Fruit fly (Drosophila melanogaster): ENCODE measurements around the gene CG13806.

Gene CG13806

DNA sequence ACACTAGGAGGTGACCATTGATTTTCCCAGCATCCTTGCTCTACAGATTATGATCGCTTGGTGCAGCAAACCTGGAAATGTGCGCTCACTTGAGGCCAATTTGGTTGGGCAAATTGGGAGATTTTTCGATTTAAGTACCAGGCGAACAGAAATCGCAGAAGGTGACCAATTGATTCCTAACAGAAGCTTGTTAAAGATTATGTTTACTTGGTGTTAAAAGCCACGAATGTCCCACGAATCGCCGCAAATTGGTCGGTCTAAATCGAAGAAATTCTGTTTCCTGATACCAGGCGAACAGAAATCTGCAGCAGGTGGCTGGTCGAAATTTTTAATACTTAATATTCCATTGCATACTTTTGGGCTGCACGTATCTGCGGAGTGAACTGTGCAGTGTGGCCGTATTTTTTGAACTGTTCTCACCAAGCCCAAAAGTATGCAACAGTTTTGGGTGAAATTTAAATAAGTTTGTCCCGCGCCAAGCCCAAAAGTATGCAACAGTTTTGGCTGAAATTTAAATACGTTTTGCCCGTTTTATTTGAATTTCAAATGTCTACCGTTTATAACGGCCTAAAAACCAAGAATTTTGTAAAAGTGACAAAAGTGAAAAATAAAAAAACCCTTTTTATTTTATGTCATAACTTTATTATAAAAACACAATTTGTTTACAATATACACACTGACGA, 22.2 kb upstream of the CG13806 start, which contains the start of gene CG32301 (continued):
- TF ChIP-seq seq (GFP tag; IDR thresholded peaks at IDR 0.05) (no peak), Kr (GFP tag; optimal IDR thresholded peaks at IDR 0.05) (no peak), CG11504 (tag; optimal IDR thresholded peaks at IDR 0.05) (no peak), NC2α (GFP tag; optimal IDR thresholded peaks at IDR 0.05) (no peak), Hsf (GFP tag; optimal IDR thresholded peaks at IDR 0.05) (no peak), ranshi (GFP tag; IDR thresholded peaks at IDR 0.05) (no peak), Doc2 (GFP tag; IDR thresholded peaks at IDR 0.05) (no peak), Mes4 (GFP tag; optimal IDR thresholded peaks at IDR 0.05) (no peak), hb (GFP tag; IDR thresholded peaks at IDR 0.05; ENCODE audit: partially characterized antibody) (no peak), Pdp1 (GFP tag; optimal IDR thresholded peaks at IDR 0.05) (no peak), Myb (GFP tag; optimal IDR thresholded peaks at IDR 0.05) (peak; percentile 97), Nf-YB (GFP tag; optimal IDR thresholded peaks at IDR 0.05) (no peak), CG17829 (tag; optimal IDR thresholded peaks at IDR 0.05) (no peak), bab2 (GFP tag; optimal IDR thresholded peaks at IDR 0.05) (no peak), unpg (GFP tag; optimal IDR thresholded peaks at IDR 0.05) (no peak), trem (tag; optimal IDR thresholded peaks at IDR 0.05) (peak; percentile 6), CG6654 (GFP tag; optimal IDR thresholded peaks at IDR 0.05) (no peak), CG30431 (GFP tag; optimal IDR thresholded peaks at IDR 0.05) (no peak), CG1832 (GFP tag; optimal IDR thresholded peaks at IDR 0.05) (no peak), CG3995 (GFP tag; optimal IDR thresholded peaks at IDR 0.05) (no peak), Sry-δ (GFP tag; optimal IDR thresholded peaks at IDR 0.05) (no peak), H15 (GFP tag; IDR thresholded peaks at IDR 0.05) (no peak), Fer3 (tag; optimal IDR thresholded peaks at IDR 0.05) (no peak), slou (GFP tag; optimal IDR thresholded peaks at IDR 0.05) (no peak), chn (GFP tag; optimal IDR thresholded peaks at IDR 0.05) (no peak), Ssrp (tag; optimal IDR thresholded peaks at IDR 0.05) (no peak), HmgZ (tag; optimal IDR thresholded peaks at IDR 0.05) (peak; percentile 30), gcm (GFP tag; optimal IDR thresholded peaks at IDR 0.05) (no peak), crc (GFP tag; optimal IDR thresholded peaks at IDR 0.05) (no peak), ase (GFP tag; IDR thresholded peaks at IDR 0.05) (no peak), sna (GFP tag; IDR thresholded peaks at IDR 0.05; ENCODE audit: partially characterized antibody) (peak; percentile 64), stwl (tag; optimal IDR thresholded peaks at IDR 0.05) (no peak), luna (GFP tag; optimal IDR thresholded peaks at IDR 0.05) (no peak), CG14014 (GFP tag; IDR thresholded peaks at IDR 0.05) (no peak), z (GFP tag; IDR thresholded peaks at IDR 0.05) (no peak), Dip2 (GFP tag; IDR thresholded peaks at IDR 0.05) (no peak), Neu2 (GFP tag; optimal IDR thresholded peaks at IDR 0.05; ENCODE audit: borderline replicate concordance) (no peak), CG16815 (GFP tag; optimal IDR thresholded peaks at IDR 0.05) (no peak), CG8290 (GFP tag; optimal IDR thresholded peaks at IDR 0.05) (peak; percentile 98), CG8290 (tag; optimal IDR thresholded peaks at IDR 0.05) (peak; percentile 95 to 96), CG5953 (GFP tag; IDR thresholded peaks at IDR 0.05) (no peak), gsb-n (tag; optimal IDR thresholded peaks at IDR 0.05) (no peak), Stat92E (GFP tag; optimal IDR thresholded peaks at IDR 0.05) (no peak), Nf-YA (GFP tag; IDR thresholded peaks at IDR 0.05) (no peak), Vsx1 (GFP tag; optimal IDR thresholded peaks at IDR 0.05) (no peak), Hmr (GFP tag; optimal IDR thresholded peaks at IDR 0.05) (peak; percentile 70), CG11085 (GFP tag; IDR thresholded peaks at IDR 0.05) (no peak), Dip3 (GFP tag; optimal IDR thresholded peaks at IDR 0.05) (no peak), D19B (GFP tag; optimal IDR thresholded peaks at IDR 0.05) (no peak), gce (GFP tag; IDR thresholded peaks at IDR 0.05) (no peak), grau (tag; optimal IDR thresholded peaks at IDR 0.05) (no peak)

All from whole organism, embryonic.